Fruit fly (Drosophila melanogaster): ENCODE measurements around the gene CG34376.

Gene CG34376

DNA sequence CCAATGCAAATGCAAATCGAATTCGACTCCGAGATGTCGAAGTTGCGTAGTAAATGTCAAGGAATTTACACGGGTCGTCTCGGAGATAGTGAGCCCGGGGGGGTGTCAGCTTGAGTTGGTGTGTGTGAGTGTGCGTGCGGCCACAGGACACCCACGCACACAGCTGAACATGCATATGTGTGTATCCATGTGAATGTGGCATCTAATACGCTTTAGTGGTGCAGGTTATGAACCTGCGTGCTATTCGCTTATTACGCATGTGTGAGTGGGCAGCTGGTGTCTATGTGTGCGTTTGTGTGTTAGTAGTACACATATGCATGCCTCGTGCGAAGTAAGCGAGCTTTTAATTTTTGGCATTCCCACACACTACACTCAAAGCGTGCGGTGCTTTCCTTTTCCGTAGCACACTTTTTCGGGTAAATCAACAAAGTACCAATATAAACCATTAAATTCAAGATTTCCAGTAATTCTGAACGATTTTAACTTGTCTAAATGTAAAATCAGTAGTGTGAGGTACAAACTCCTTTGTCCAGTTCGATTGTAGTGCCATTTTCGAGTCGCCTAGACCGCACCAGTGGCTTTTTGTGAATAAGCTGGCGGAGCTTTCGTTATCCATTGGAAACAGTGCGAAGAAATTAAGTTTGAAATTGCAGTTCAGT is 21.1 kb downstream of the CG34376 start (continued):
- TF ChIP-seq CG11695 (GFP tag; IDR thresholded peaks at IDR 0.05), result peak; percentile 88
- peak; percentile 91 for TF ChIP-seq slbo (GFP tag; IDR thresholded peaks at IDR 0.05)
- TF ChIP-seq Hey (tag; optimal IDR thresholded peaks at IDR 0.05), result peak; percentile 72
- peak; percentile 78 for TF ChIP-seq CG7372 (GFP tag; IDR thresholded peaks at IDR 0.05)
- no peak for TF ChIP-seq Doc3 (GFP tag; IDR thresholded peaks at IDR 0.05; ENCODE audit: partially characterized antibody)
- TF ChIP-seq kah (GFP tag; optimal IDR thresholded peaks at IDR 0.05), result peak; percentile 60
- TF ChIP-seq CG10654 (GFP tag; optimal IDR thresholded peaks at IDR 0.05), result peak; percentile 77
- peak; percentile 87 to 89 for TF ChIP-seq dpn (GFP tag; optimal IDR thresholded peaks at IDR 0.05)
- peak; percentile 68 for TF ChIP-seq NC2β (GFP tag; optimal IDR thresholded peaks at IDR 0.05)
- TF ChIP-seq CG12942 (GFP tag; optimal IDR thresholded peaks at IDR 0.05), result peak; percentile 77
- TF ChIP-seq hth (optimal IDR thresholded peaks at IDR 0.05), result no peak
- no peak for TF ChIP-seq prd (optimal IDR thresholded peaks at IDR 0.05)
- TF ChIP-seq prd (GFP tag; IDR thresholded peaks at IDR 0.05), result peak; percentile 88
- TF ChIP-seq zfh2 (GFP tag; optimal IDR thresholded peaks at IDR 0.05), result peak; percentile 86
- TF ChIP-seq CG18476 (GFP tag; optimal IDR thresholded peaks at IDR 0.05), result peak; percentile 81
- TF ChIP-seq CG14860 (GFP tag; IDR thresholded peaks at IDR 0.05; ENCODE audit: partially characterized antibody), result no peak
- peak; percentile 89 for TF ChIP-seq lilli (GFP tag; optimal IDR thresholded peaks at IDR 0.05)
- TF ChIP-seq fu2 (GFP tag; optimal IDR thresholded peaks at IDR 0.05), result peak; percentile 78
- TF ChIP-seq her (GFP tag; optimal IDR thresholded peaks at IDR 0.05), result peak; percentile 90
- peak; percentile 37; the same call in 1 of the 3 replicates for TF ChIP-seq otp (GFP tag; IDR thresholded peaks at IDR 0.05)
- TF ChIP-seq lab (GFP tag; optimal IDR thresholded peaks at IDR 0.05), result peak; percentile 96
- peak; percentile 88 for TF ChIP-seq BtbVII (GFP tag; optimal IDR thresholded peaks at IDR 0.05)
- TF ChIP-seq gsb (GFP tag; IDR thresholded peaks at IDR 0.05), result peak; percentile 73
- peak; percentile 79 for TF ChIP-seq Bteb2 (GFP tag; optimal IDR thresholded peaks at IDR 0.05)
- TF ChIP-seq CG11696 (GFP tag; IDR thresholded peaks at IDR 0.05), result 0 out of 2 replicates have a peak, but pooled peaks have one; percentile 25
- no peak for TF ChIP-seq sc (optimal IDR thresholded peaks at IDR 0.05)
- TF ChIP-seq sc (GFP tag; optimal IDR thresholded peaks at IDR 0.05), result peak; percentile 45
- TF ChIP-seq CG4328 (GFP tag; optimal IDR thresholded peaks at IDR 0.05), result peak; percentile 65
- no peak for TF ChIP-seq eve (GFP tag; optimal IDR thresholded peaks at IDR 0.05)
- no peak for TF ChIP-seq Dip2 (GFP tag; IDR thresholded peaks at IDR 0.05)
- TF ChIP-seq CG15073 (GFP tag; optimal IDR thresholded peaks at IDR 0.05), result no peak
- peak; percentile 81 for TF ChIP-seq CG12299 (tag; optimal IDR thresholded peaks at IDR 0.05)
- peak; percentile 76; the same call in 2 of the 3 replicates for TF ChIP-seq CG3726 (GFP tag; IDR thresholded peaks at IDR 0.05)
- TF ChIP-seq ara (GFP tag; IDR thresholded peaks at IDR 0.05), result peak; percentile 57; the same call in 1 of the 2 replicates
- peak; percentile 67 for TF ChIP-seq dm (GFP tag; optimal IDR thresholded peaks at IDR 0.05)
- TF ChIP-seq CG12104 (GFP tag; optimal IDR thresholded peaks at IDR 0.05), result peak; percentile 68
- no peak for TF ChIP-seq CG2199 (GFP tag; IDR thresholded peaks at IDR 0.05)
- TF ChIP-seq CG7745 (tag; optimal IDR thresholded peaks at IDR 0.05), result no peak
- TF ChIP-seq CG10209 (GFP tag; optimal IDR thresholded peaks at IDR 0.05), result peak; percentile 85
- no peak for TF ChIP-seq CG10431 (GFP tag; optimal IDR thresholded peaks at IDR 0.05)
- TF ChIP-seq C15 (GFP tag; IDR thresholded peaks at IDR 0.05), result 0 out of 3 replicates have a peak, but pooled peaks have one; percentile 29
- TF ChIP-seq CG4854 (GFP tag; optimal IDR thresholded peaks at IDR 0.05), result no peak
- TF ChIP-seq CG30403 (GFP tag; optimal IDR thresholded peaks at IDR 0.05), result peak; percentile 89
- peak; percentile 79 for TF ChIP-seq kay (GFP tag; optimal IDR thresholded peaks at IDR 0.05)
- TF ChIP-seq Atf-2 (GFP tag; optimal IDR thresholded peaks at IDR 0.05), result peak; percentile 78
- peak; percentile 77 for TF ChIP-seq Dad (GFP tag; optimal IDR thresholded peaks at IDR 0.05)
- TF ChIP-seq CG13775 (GFP tag; optimal IDR thresholded peaks at IDR 0.05), result peak; percentile 75
- TF ChIP-seq CG8281 (tag; optimal IDR thresholded peaks at IDR 0.05), result peak; percentile 72
- peak; percentile 78; the same call in 1 of the 2 replicates for TF ChIP-seq Awh (GFP tag; IDR thresholded peaks at IDR 0.05)
- TF ChIP-seq lmd (GFP tag; IDR thresholded peaks at IDR 0.05), result peak; percentile 86
- TF ChIP-seq HLH4C (GFP tag; IDR thresholded peaks at IDR 0.05; ENCODE audit: partially characterized antibody), result no peak
